Fruit fly (Drosophila melanogaster) S2 (cell line): ENCODE data around the gene CG42467.

ENCODE experiments used
- CG8478 ChIP-seq: fragments of >200 bp; optimal IDR thresholded peaks from 2 replicates; lab custom pipeline; 2018
- CTCF ChIP-seq, 2 experiments: fragments of >200 bp; optimal IDR thresholded peaks; 2 replicates each; lab custom pipeline; 2018

DNA sequence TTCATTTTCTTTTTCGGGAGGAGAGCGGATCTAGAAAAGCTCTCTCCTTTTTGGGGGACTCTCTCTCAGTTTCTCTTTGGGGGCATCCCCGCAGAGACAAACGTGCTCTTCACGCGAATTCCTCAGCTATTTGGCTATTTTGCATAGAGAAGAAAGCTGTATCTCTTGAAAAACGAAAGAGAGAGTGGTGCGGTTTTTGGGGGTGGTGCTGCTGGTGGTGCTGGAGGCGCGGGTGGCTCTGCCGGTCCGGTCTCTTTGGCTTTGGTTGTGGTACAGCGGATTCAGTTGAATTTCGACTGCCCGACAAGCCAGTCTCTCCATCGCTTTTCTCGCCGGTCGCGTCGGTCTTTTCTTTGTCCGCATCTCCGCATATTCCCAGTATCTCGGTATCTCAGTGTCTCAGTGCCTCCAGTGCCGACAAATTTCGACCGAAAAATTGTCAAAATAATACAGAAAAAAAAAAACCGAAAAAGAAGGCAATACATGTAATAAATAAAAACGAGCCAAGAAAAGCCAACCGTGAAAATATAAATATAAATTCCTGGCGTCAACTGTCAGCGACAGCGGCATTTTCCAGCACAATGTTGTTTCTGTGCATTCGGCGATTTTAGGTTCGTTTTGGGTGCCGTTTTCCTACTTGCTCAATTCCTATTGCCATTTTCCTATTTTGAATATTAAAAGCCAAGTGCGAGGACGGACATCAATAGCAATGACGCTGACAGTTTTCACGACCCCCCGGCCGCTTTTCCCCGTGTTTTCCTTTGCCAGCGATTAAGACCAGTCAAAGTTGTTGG is 29.3 kb downstream of the CG42467 start, which contains the start of gene CG10019:
- TF ChIP-seq CG8478 (lab: Kevin White, UChicago) (no peak), CTCF (optimal IDR thresholded peaks at IDR 0.05; lab: Kevin White, UChicago) (no peak)
